Fruit fly (Drosophila melanogaster): ENCODE results near the gene Efa6.

dm6 chr3R:22560224-22560623 is 27.3 kb upstream of the Efa6 start:
- TF ChIP-seq EcR (GFP tag; optimal IDR thresholded peaks at IDR 0.05) (no peak), CG9948 (tag; optimal IDR thresholded peaks at IDR 0.05) (no peak), Ets98B (GFP tag; IDR thresholded peaks at IDR 0.05) (no peak), gl (tag; optimal IDR thresholded peaks at IDR 0.05) (no peak), CG10348 (GFP tag; IDR thresholded peaks at IDR 0.05) (no peak), Pif1A (GFP tag; optimal IDR thresholded peaks at IDR 0.05) (no peak), CG13204 (GFP tag; optimal IDR thresholded peaks at IDR 0.05) (no peak), Pif1B (GFP tag; optimal IDR thresholded peaks at IDR 0.05) (no peak)

All from whole organism, pupa.